Fruit fly (Drosophila melanogaster): ENCODE results near the gene sw.

sw gene

DNA sequence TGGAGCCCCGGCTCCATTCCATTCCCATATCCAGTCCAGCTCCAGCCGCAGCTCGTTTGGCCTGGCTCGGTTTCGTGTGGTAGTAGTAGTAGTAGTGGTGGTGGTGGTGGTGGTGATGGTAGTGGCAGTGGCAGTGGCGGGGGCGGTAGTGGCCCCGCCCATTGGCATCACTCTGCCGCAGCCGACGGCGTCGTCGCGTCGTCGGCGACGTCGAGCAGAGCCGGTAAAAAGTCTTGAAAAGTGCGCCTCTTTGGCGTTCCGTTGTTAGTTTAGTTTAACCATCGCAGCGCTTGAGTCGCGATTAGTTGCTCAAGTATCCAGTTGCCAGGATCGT is 3.4 kb upstream of the sw start, which contains the start of gene obst-A:
obst-A (plus strand) TSS at position 248 of the 334 bp plus-strand sequence.
- TF ChIP-seq sr (GFP tag; IDR thresholded peaks at IDR 0.05) (peak; percentile 33; the same call in 1 of the 3 replicates), ro (GFP tag; IDR thresholded peaks at IDR 0.05) (no peak), ftz-f1 (GFP tag; optimal IDR thresholded peaks at IDR 0.05) (no peak), gsb-n (tag; optimal IDR thresholded peaks at IDR 0.05) (no peak), kni (GFP tag; optimal IDR thresholded peaks at IDR 0.05) (peak; percentile 4), Med (GFP tag) (peak; percentile 7), CG12769 (tag; optimal IDR thresholded peaks at IDR 0.05) (peak; percentile 48), CG9215 (GFP tag; IDR thresholded peaks at IDR 0.05) (no peak), MTF-1 (GFP tag; optimal IDR thresholded peaks at IDR 0.05; ENCODE audit: borderline replicate concordance) (no peak), ranshi (GFP tag; IDR thresholded peaks at IDR 0.05) (no peak), CG10431 (GFP tag; optimal IDR thresholded peaks at IDR 0.05) (no peak), Adf1 (GFP tag; IDR thresholded peaks at IDR 0.05) (peak; percentile 49; the same call in 1 of the 2 replicates), mam (GFP tag; optimal IDR thresholded peaks at IDR 0.05) (no peak), fd3F (GFP tag; optimal IDR thresholded peaks at IDR 0.05) (no peak), GATAe (GFP tag; conservative IDR thresholded peaks at IDR 0.05) (no peak), crol (GFP tag; IDR thresholded peaks at IDR 0.05) (peak; percentile 26; the same call in 1 of the 2 replicates), cg (GFP tag; optimal IDR thresholded peaks at IDR 0.05) (peak; percentile 45)

- TF ChIP-seq CG9727 (GFP tag; optimal IDR thresholded peaks at IDR 0.05) (no peak), CG10979 (tag; optimal IDR thresholded peaks at IDR 0.05) (peak; percentile 85), CG2116 (GFP tag; optimal IDR thresholded peaks at IDR 0.05) (no peak), Dip2 (GFP tag; IDR thresholded peaks at IDR 0.05) (peak; percentile 70), toy (GFP tag; IDR thresholded peaks at IDR 0.05) (no peak), cg (GFP tag; optimal IDR thresholded peaks at IDR 0.05) (peak; percentile 13), Poxn (GFP tag; IDR thresholded peaks at IDR 0.05) (no peak), CG3995 (GFP tag; optimal IDR thresholded peaks at IDR 0.05) (no peak), nerfin-1 (tag; optimal IDR thresholded peaks at IDR 0.05) (no peak), lmd (GFP tag; IDR thresholded peaks at IDR 0.05) (0 out of 2 replicates have a peak, but pooled peaks have one; percentile 9), onecut (GFP tag; IDR thresholded peaks at IDR 0.05) (0 out of 2 replicates have a peak, but pooled peaks have one; percentile 11), row (GFP tag; IDR thresholded peaks at IDR 0.05) (peak; percentile 20; the same call in 1 of the 3 replicates), CG12769 (tag; optimal IDR thresholded peaks at IDR 0.05) (peak; percentile 71), Ets65A (GFP tag) (peak; percentile 20), grau (tag; optimal IDR thresholded peaks at IDR 0.05) (no peak), CG6813 (GFP tag; optimal IDR thresholded peaks at IDR 0.05) (no peak), vvl (GFP tag; IDR thresholded peaks at IDR 0.05) (peak; percentile 62; the same call in 1 of the 2 replicates), D19A (tag; optimal IDR thresholded peaks at IDR 0.05) (peak; percentile 38), Mad (GFP tag; optimal IDR thresholded peaks at IDR 0.05) (no peak), CTCF (GFP tag; optimal IDR thresholded peaks at IDR 0.05) (peak; percentile 86), Dll (GFP tag; IDR thresholded peaks at IDR 0.05; ENCODE audit: partially characterized antibody) (no peak), CG2202 (tag; optimal IDR thresholded peaks at IDR 0.05) (no peak), tx (GFP tag; optimal IDR thresholded peaks at IDR 0.05) (no peak), Med (GFP tag) (peak; percentile 14)
Measured at dm6 chrX:20238736-20239607, 2.8 kb upstream of the sw start.

DNA sequence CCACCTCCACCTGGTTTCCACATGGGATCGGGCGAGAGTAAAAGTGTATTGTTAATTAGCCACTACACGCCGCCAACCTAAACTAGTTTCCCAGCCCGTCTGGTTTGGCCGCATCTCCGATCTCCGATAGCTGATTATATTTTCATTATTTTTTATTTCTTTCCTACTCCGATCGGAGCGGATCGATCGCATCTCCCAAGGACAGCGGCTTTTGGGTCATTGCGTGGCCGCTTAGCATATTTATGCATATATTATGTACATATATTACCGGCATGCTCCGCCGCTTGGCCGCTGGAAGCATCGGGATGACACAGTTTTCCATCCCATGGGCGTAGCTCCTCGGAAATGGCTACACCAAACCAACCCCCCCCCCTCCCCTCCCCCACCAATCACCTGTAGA is 1.7 kb upstream of the sw start:
- TF ChIP-seq CG14710 (tag; optimal IDR thresholded peaks at IDR 0.05), result no peak
- TF ChIP-seq Dp (GFP tag; optimal IDR thresholded peaks at IDR 0.05), result no peak
- no peak for TF ChIP-seq Myb (GFP tag; optimal IDR thresholded peaks at IDR 0.05)
- no peak for TF ChIP-seq CG18011 (GFP tag; optimal IDR thresholded peaks at IDR 0.05)
- TF ChIP-seq NC2β (GFP tag; optimal IDR thresholded peaks at IDR 0.05), result no peak
- no peak for TF ChIP-seq tap (tag; optimal IDR thresholded peaks at IDR 0.05)
- no peak for TF ChIP-seq CG15011 (GFP tag; optimal IDR thresholded peaks at IDR 0.05)
- TF ChIP-seq CTCF (GFP tag; optimal IDR thresholded peaks at IDR 0.05), result no peak
- no peak for TF ChIP-seq CG7372 (GFP tag; IDR thresholded peaks at IDR 0.05)
- TF ChIP-seq NK7.1 (GFP tag; optimal IDR thresholded peaks at IDR 0.05), result no peak
- no peak for TF ChIP-seq sim (GFP tag; IDR thresholded peaks at IDR 0.05)
- no peak for TF ChIP-seq Lhr (GFP tag; optimal IDR thresholded peaks at IDR 0.05)
- TF ChIP-seq kah (GFP tag; optimal IDR thresholded peaks at IDR 0.05), result no peak

Data from whole organism, embryonic.